Fruit fly (Drosophila melanogaster) whole organism, embryonic: Measurements from ENCODE around the gene Bicra.

Experiments
- Adf1 ChIP-seq: fragments of 200-800 bp; sonication (Bioruptor generic); IDR thresholded peaks from 2 replicates; pipeline ENCODE4 v1.3.6; 2022; ENCODE audit warnings: missing biosample characterization, missing genetic modification characterization
- Aef1 ChIP-seq: fragments of 200-800 bp; sonication (Bioruptor generic); IDR thresholded peaks from 3 replicates; pipeline ENCODE4 v1.3.6; 2022; ENCODE audit warnings: missing biosample characterization, missing genetic modification characterization
- CG10565 ChIP-seq: fragments of 200-800 bp; sonication (Bioruptor generic); optimal IDR thresholded peaks from 3 replicates; lab custom pipeline; 2016; ENCODE audit warnings: missing biosample characterization, mild to moderate bottlenecking, missing genetic modification characterization
- CG11696 ChIP-seq: fragments of 200-800 bp; sonication (Bioruptor generic); IDR thresholded peaks from 2 replicates; pipeline ENCODE4 v1.3.6; 2022; ENCODE audit warnings: missing biosample characterization, missing genetic modification characterization
- CG12299 ChIP-seq: fragments of 200-800 bp; sonication (Bioruptor generic); optimal IDR thresholded peaks from 2 replicates; lab custom pipeline; 2018; ENCODE audit warnings: missing biosample characterization, mild to moderate bottlenecking, missing genetic modification characterization
- CG12744 ChIP-seq: fragments of 200-800 bp; sonication (Bioruptor generic); optimal IDR thresholded peaks from 2 replicates; lab custom pipeline; 2016; ENCODE audit warnings: missing biosample characterization, missing genetic modification characterization
- CG14710 ChIP-seq: fragments of 200-800 bp; sonication (Bioruptor generic); optimal IDR thresholded peaks from 3 replicates; lab custom pipeline; 2019; ENCODE audit warnings: missing biosample characterization, mild to moderate bottlenecking, missing genetic modification characterization, moderate library complexity
- CG17361 ChIP-seq: fragments of 200-800 bp; sonication (Bioruptor generic); IDR thresholded peaks from 3 replicates; pipeline ENCODE4 v1.3.6; 2022; ENCODE audit warnings: missing biosample characterization, missing genetic modification characterization
- CG1832 ChIP-seq: fragments of 200-800 bp; sonication (Bioruptor generic); optimal IDR thresholded peaks from 2 replicates; lab custom pipeline; 2017; ENCODE audit warnings: missing biosample characterization, mild to moderate bottlenecking, missing genetic modification characterization, inconsistent platforms
- CG30403 ChIP-seq: fragments of 200-800 bp; sonication (Bioruptor generic); optimal IDR thresholded peaks from 3 replicates; lab custom pipeline; 2016; ENCODE audit warnings: missing biosample characterization, missing genetic modification characterization
- CG34224 ChIP-seq: fragments of 200-800 bp; sonication (Bioruptor generic); IDR thresholded peaks from 3 replicates; pipeline ENCODE4 v1.3.6; 2022; ENCODE audit warnings: missing biosample characterization, missing genetic modification characterization; ENCODE audit not compliant: partially characterized antibody
- CG3726 ChIP-seq: fragments of 200-800 bp; sonication (Bioruptor generic); IDR thresholded peaks from 3 replicates; pipeline ENCODE4, ENCODE4 v1.3.6; 2022; ENCODE audit warnings: missing biosample characterization, missing genetic modification characterization
- CG3838 ChIP-seq: fragments of 200-800 bp; sonication (Bioruptor generic); optimal IDR thresholded peaks from 3 replicates; lab custom pipeline; 2016; ENCODE audit warnings: missing biosample characterization, missing genetic modification characterization
- CG42726 ChIP-seq: fragments of 200-800 bp; sonication (Bioruptor generic); IDR thresholded peaks from 2 replicates; pipeline ENCODE4 v1.3.6; 2022; ENCODE audit warnings: missing biosample characterization, missing genetic modification characterization; ENCODE audit not compliant: partially characterized antibody
- CG4360 ChIP-seq: fragments of 200-800 bp; sonication (Bioruptor generic); IDR thresholded peaks from 2 replicates; pipeline ENCODE4 v1.3.6; 2022; ENCODE audit warnings: missing biosample characterization, missing genetic modification characterization
- CG7963 ChIP-seq: fragments of 200-800 bp; sonication (Bioruptor generic); IDR thresholded peaks from 3 replicates; pipeline ENCODE4 v1.3.6; 2022; ENCODE audit warnings: missing biosample characterization, missing genetic modification characterization; ENCODE audit not compliant: partially characterized antibody
- CG9215 ChIP-seq: fragments of 200-800 bp; sonication (Bioruptor generic); IDR thresholded peaks from 2 replicates; pipeline ENCODE4 v1.3.6; 2022; ENCODE audit warnings: missing biosample characterization, missing genetic modification characterization
- CTCF ChIP-seq: fragments of 200-800 bp; sonication (Bioruptor generic); optimal IDR thresholded peaks from 2 replicates; lab custom pipeline; 2017; ENCODE audit warnings: missing biosample characterization, mild to moderate bottlenecking, missing genetic modification characterization, moderate library complexity
- Fer1 ChIP-seq: fragments of 200-800 bp; sonication (Bioruptor generic); optimal IDR thresholded peaks from 2 replicates; lab custom pipeline; 2017; ENCODE audit warnings: missing biosample characterization, mild to moderate bottlenecking, missing genetic modification characterization
- Fer3 ChIP-seq: fragments of 200-800 bp; sonication (Bioruptor generic); optimal IDR thresholded peaks from 2 replicates; lab custom pipeline; 2018; ENCODE audit warnings: missing biosample characterization, mild to moderate bottlenecking, missing genetic modification characterization, moderate library complexity
- HLH4C ChIP-seq: fragments of 200-800 bp; sonication (Bioruptor generic); IDR thresholded peaks from 3 replicates; pipeline ENCODE4 v1.3.6; 2022; ENCODE audit warnings: missing biosample characterization, missing genetic modification characterization; ENCODE audit not compliant: partially characterized antibody
- Jarid2 ChIP-seq: fragments of 200-800 bp; sonication (Bioruptor generic); optimal IDR thresholded peaks from 3 replicates; lab custom pipeline; 2017; ENCODE audit warnings: mild to moderate bottlenecking, missing biosample characterization, missing genetic modification reagents, missing genetic modification characterization
- Lpt ChIP-seq: fragments of >200 bp; optimal IDR thresholded peaks from 2 replicates; lab custom pipeline; 2018; ENCODE audit warnings: missing biosample characterization, missing genetic modification characterization
- NFAT ChIP-seq: fragments of 200-800 bp; sonication (Bioruptor generic); IDR thresholded peaks from 2 replicates; pipeline ENCODE4 v1.3.6; 2022; ENCODE audit warnings: missing biosample characterization, missing genetic modification characterization
- Nf-YB ChIP-seq: fragments of 200-800 bp; sonication (Bioruptor generic); optimal IDR thresholded peaks from 3 replicates; lab custom pipeline; 2019; ENCODE audit warnings: missing biosample characterization, mild to moderate bottlenecking, missing genetic modification characterization, moderate library complexity
- Nf-YC ChIP-seq: fragments of 200-800 bp; optimal IDR thresholded peaks from 3 replicates; lab custom pipeline; 2019; ENCODE audit warnings: missing biosample characterization, mild to moderate bottlenecking, missing genetic modification characterization, moderate library complexity
- Taf1 ChIP-seq: fragments of 200-800 bp; sonication (Bioruptor generic); IDR thresholded peaks from 2 replicates; pipeline ENCODE4 v1.3.6; 2022; ENCODE audit warnings: missing biosample characterization, missing genetic modification characterization
- Trl ChIP-seq, 3 experiments: fragments of >200 bp in 2 of 3; fragments of 200-800 bp in 1 of 3; sonication (Bioruptor generic) in 1 of 3; optimal IDR thresholded peaks; 2 replicates in 1 of 3; 3 replicates in 2 of 3; lab custom pipeline; 2016 to 2017; ENCODE audit warnings: missing biosample characterization in 1 of 3, missing genetic modification characterization in 1 of 3
- YL-1 ChIP-seq: fragments of 200-800 bp; sonication (Bioruptor generic); optimal IDR thresholded peaks from 3 replicates; lab custom pipeline; 2017; ENCODE audit warnings: missing biosample characterization, mild to moderate bottlenecking, missing genetic modification characterization
- aop ChIP-seq: fragments of 200-800 bp; sonication (Bioruptor generic); IDR thresholded peaks from 2 replicates; pipeline ENCODE4 v1.3.6; 2022; ENCODE audit warnings: missing biosample characterization, missing genetic modification characterization
- ase ChIP-seq: fragments of 200-800 bp; sonication (Bioruptor generic); IDR thresholded peaks from 3 replicates; pipeline ENCODE4 v1.3.6; 2022; ENCODE audit warnings: missing biosample characterization, missing genetic modification characterization
- bowl ChIP-seq: fragments of 200-800 bp; sonication (Bioruptor generic); IDR thresholded peaks from 2 replicates; pipeline ENCODE4 v1.3.6; 2022; ENCODE audit warnings: missing biosample characterization, missing genetic modification characterization
- bsh ChIP-seq, 2 experiments: fragments of 200-800 bp; sonication (Bioruptor generic); optimal IDR thresholded peaks; 2 replicates each; lab custom pipeline; 2017 to 2018; ENCODE audit warnings: mild to moderate bottlenecking in 2 of 2, missing biosample characterization in 2 of 2, missing genetic modification characterization in 2 of 2, moderate library complexity in 1 of 2
- caup ChIP-seq: fragments of 200-800 bp; sonication (Bioruptor generic); optimal IDR thresholded peaks from 3 replicates; lab custom pipeline; 2017; ENCODE audit warnings: missing biosample characterization, mild to moderate bottlenecking, missing genetic modification characterization, moderate library complexity; ENCODE audit not compliant: severe bottlenecking
- chm ChIP-seq: fragments of 200-800 bp; sonication (Bioruptor generic); IDR thresholded peaks from 2 replicates; pipeline ENCODE4 v1.3.6; 2022; ENCODE audit warnings: missing biosample characterization, missing genetic modification characterization
- cwo ChIP-seq: fragments of 200-800 bp; sonication (Bioruptor generic); optimal IDR thresholded peaks from 3 replicates; lab custom pipeline; 2017; ENCODE audit warnings: missing biosample characterization, missing genetic modification characterization, mild to moderate bottlenecking, moderate library complexity, missing genetic modification reagents
- esg ChIP-seq: fragments of 200-800 bp; sonication (Bioruptor generic); conservative IDR thresholded peaks from 2 replicates; pipeline ENCODE4 v1.3.6; 2022; ENCODE audit warnings: missing biosample characterization, missing genetic modification characterization
- eyg ChIP-seq: fragments of 200-800 bp; sonication (Bioruptor generic); optimal IDR thresholded peaks from 3 replicates; lab custom pipeline; 2016; ENCODE audit warnings: missing biosample characterization, missing genetic modification characterization
- maf-S ChIP-seq: fragments of 200-800 bp; sonication (Bioruptor generic); optimal IDR thresholded peaks from 2 replicates; lab custom pipeline; 2016; ENCODE audit warnings: missing biosample characterization, missing genetic modification characterization
- nom ChIP-seq: fragments of 200-800 bp; sonication (Bioruptor generic); optimal IDR thresholded peaks from 2 replicates; lab custom pipeline; 2017; ENCODE audit warnings: missing biosample characterization, missing genetic modification characterization, mild to moderate bottlenecking, moderate library complexity, missing genetic modification reagents
- oc ChIP-seq: fragments of 200-800 bp; sonication (Bioruptor generic); optimal IDR thresholded peaks from 2 replicates; lab custom pipeline; 2018; ENCODE audit warnings: missing biosample characterization, mild to moderate bottlenecking, missing genetic modification characterization, moderate library complexity
- odd ChIP-seq: fragments of 200-800 bp; sonication (Bioruptor generic); optimal IDR thresholded peaks from 2 replicates; lab custom pipeline; 2017; ENCODE audit warnings: missing biosample characterization, mild to moderate bottlenecking, missing genetic modification characterization
- otp ChIP-seq: fragments of 200-800 bp; sonication (Bioruptor generic); IDR thresholded peaks from 3 replicates; pipeline ENCODE4, ENCODE4 v1.3.6; 2022; ENCODE audit warnings: missing biosample characterization, missing genetic modification characterization
- p53 ChIP-seq: fragments of 200-800 bp; sonication (Bioruptor generic); optimal IDR thresholded peaks from 2 replicates; lab custom pipeline; 2016; ENCODE audit warnings: missing biosample characterization, missing genetic modification characterization
- repo ChIP-seq: fragments of 200-800 bp; sonication (Bioruptor generic); optimal IDR thresholded peaks from 2 replicates; lab custom pipeline; 2016; ENCODE audit warnings: missing biosample characterization, missing genetic modification characterization

Bicra gene

dm6 chr3R:29122817-29123611 is 60.2 kb downstream of the Bicra start, which contains the start of the genes yem and Ctl2 (continued):
- TF ChIP-seq CG1832 (no peak), ase (no peak; the same call in 2 of the 3 replicates), HLH4C (no peak), CG12299 (tag; lab: Kevin White, UChicago) (no peak), CG34224 (GFP tag; lab: Robert Waterston, UW) (no peak; the same call in 2 of the 3 replicates), bowl (no peak), Lpt (no peak), CG9215 (peak; percentile 76; the same call in 1 of the 2 replicates), nom (peak; percentile 16), NFAT (GFP tag; lab: Robert Waterston, UW) (peak; percentile 89), CG4360 (GFP tag; lab: Robert Waterston, UW) (no peak), Aef1 (GFP tag; lab: Robert Waterston, UW) (peak; percentile 40), chm (GFP tag; lab: Robert Waterston, UW) (peak; percentile 50; the same call in 1 of the 2 replicates), CG7963 (GFP tag; lab: Robert Waterston, UW) (no peak), YL-1 (GFP tag; lab: Kevin White, UChicago) (peak; percentile 60), CG10565 (no peak), aop (no peak; the same call in 1 of the 2 replicates), odd (GFP tag; lab: Kevin White, UChicago) (no peak), Fer1 (GFP tag; lab: Kevin White, UChicago) (peak; percentile 47), Nf-YB (GFP tag; lab: Kevin White, UChicago) (peak; percentile 25), otp (peak; percentile 42; the same call in 1 of the 3 replicates), CG30403 (GFP tag; lab: Kevin White, UChicago) (peak; percentile 92), cwo (peak; percentile 25), CG14710 (peak; percentile 82), Nf-YC (tag; lab: Kevin White, UChicago) (peak; percentile 58), CG42726 (GFP tag; lab: Robert Waterston, UW) (peak; percentile 71), Adf1 (GFP tag; lab: Robert Waterston, UW) (peak; percentile 7; the same call in 1 of the 2 replicates), esg (GFP tag; lab: Robert Waterston, UW) (no peak; the same call in 1 of the 2 replicates), Jarid2 (GFP tag; lab: Kevin White, UChicago) (peak; percentile 93), CG11696 (GFP tag; lab: Robert Waterston, UW) (no peak), CG12744 (GFP tag; lab: Kevin White, UChicago) (peak; percentile 80), Fer3 (peak; percentile 39), oc (tag; lab: Kevin White, UChicago) (peak; percentile 7), CG3726 (GFP tag; lab: Robert Waterston, UW) (no peak; the same call in 2 of the 3 replicates), CG17361 (GFP tag; lab: Robert Waterston, UW) (peak; percentile 89), bsh (GFP tag; optimal IDR thresholded peaks at IDR 0.05; lab: Kevin White, UChicago) (peak in 1 of 2 experiments; percentile 35), Taf1 (GFP tag; lab: Robert Waterston, UW) (no peak; the same call in 1 of the 2 replicates), CTCF (GFP tag; lab: Kevin White, UChicago) (no peak), caup (GFP tag; lab: Kevin White, UChicago) (peak; percentile 70), maf-S (GFP tag; lab: Kevin White, UChicago) (peak; percentile 79), CG3838 (peak; percentile 63), eyg (GFP tag; lab: Kevin White, UChicago) (peak; percentile 62), p53 (GFP tag; lab: Kevin White, UChicago) (peak; percentile 63), Trl (optimal IDR thresholded peaks at IDR 0.05; lab: Kevin White, UChicago) (no peak), Trl (GFP tag; optimal IDR thresholded peaks at IDR 0.05; lab: Kevin White, UChicago) (peak; percentile 83), repo (GFP tag; lab: Kevin White, UChicago) (peak; percentile 37)
